Worm (Caenorhabditis elegans): ENCODE data around the gene grl-19.

Gene grl-19

ce11 chrIV:281247-281646, 28.9 kb upstream of the grl-19 start:
- TF ChIP-seq F33H1.4 (GFP tag; IDR thresholded peaks at IDR 0.05) (peak; percentile 46), egrh-3 (GFP tag; IDR thresholded peaks at IDR 0.05) (peak; percentile 68; the same call in 1 of the 2 replicates), dox-1 (GFP tag; IDR thresholded peaks at IDR 0.05) (peak; percentile 16; the same call in 1 of the 2 replicates), Y53G8AR.9 (GFP tag; conservative IDR thresholded peaks at IDR 0.05) (0 out of 2 replicates have a peak, but pooled peaks have one; percentile 13), hmg-1.2 (GFP tag; IDR thresholded peaks at IDR 0.05) (0 out of 2 replicates have a peak, but pooled peaks have one; percentile 9)

- TF ChIP-seq madf-8 (GFP tag; conservative IDR thresholded peaks at IDR 0.05) (no peak), lin-40 (tag; optimal IDR thresholded peaks at IDR 0.05) (no peak), atf-7 (tag; optimal IDR thresholded peaks at IDR 0.05) (no peak)
Observed at ce11 chrIV:278284-278683, 25.9 kb upstream of the grl-19 start.

ce11 chrIV:275146-275545, 22.8 kb upstream of the grl-19 start:
- TF ChIP-seq nhr-80 (tag; optimal IDR thresholded peaks at IDR 0.05) (peak; percentile 15), lsl-1 (GFP tag; optimal IDR thresholded peaks at IDR 0.05) (no peak)

- TF ChIP-seq cebp-2 (GFP tag; IDR thresholded peaks at IDR 0.05) (no peak), atf-7 (tag; optimal IDR thresholded peaks at IDR 0.05) (peak; percentile 65), nhr-80 (tag; optimal IDR thresholded peaks at IDR 0.05) (peak; percentile 95), rpc-1 (optimal IDR thresholded peaks at IDR 0.05) (no peak), rpc-1 (tag; optimal IDR thresholded peaks at IDR 0.05) (no peak), let-607 (tag; optimal IDR thresholded peaks at IDR 0.05) (peak in 1 of 2 experiments; percentile 24), B0019.2 (GFP tag; conservative IDR thresholded peaks at IDR 0.05) (no peak), hlh-26 (GFP tag; conservative IDR thresholded peaks at IDR 0.05) (no peak), attf-5 (GFP tag; optimal IDR thresholded peaks at IDR 0.05) (peak; percentile 65), snpc-1.3 (tag; optimal IDR thresholded peaks at IDR 0.05; ENCODE audit: insufficient read depth) (no peak), bed-1 (GFP tag; IDR thresholded peaks at IDR 0.05) (no peak), Y56A3A.18 (GFP tag; IDR thresholded peaks at IDR 0.05) (no peak), him-1 (tag; optimal IDR thresholded peaks at IDR 0.05) (no peak), Y95B8A.8 (GFP tag; IDR thresholded peaks at IDR 0.05) (no peak), egl-44 (GFP tag; IDR thresholded peaks at IDR 0.05) (no peak), F39B2.1 (GFP tag; IDR thresholded peaks at IDR 0.05) (no peak), ztf-22 (GFP tag; optimal IDR thresholded peaks at IDR 0.05) (peak; percentile 22), F33H1.4 (GFP tag; IDR thresholded peaks at IDR 0.05) (no peak), ztf-6 (GFP tag; IDR thresholded peaks at IDR 0.05) (no peak), ceh-58 (GFP tag; IDR thresholded peaks at IDR 0.05) (no peak), lin-40 (tag; optimal IDR thresholded peaks at IDR 0.05) (peak; percentile 55), tbp1 (GFP tag; optimal IDR thresholded peaks at IDR 0.05) (peak; percentile 44), ets-4 (GFP tag; optimal IDR thresholded peaks at IDR 0.05) (no peak), snpc-4 (GFP tag; optimal IDR thresholded peaks at IDR 0.05) (no peak), snpc-4 (tag; optimal IDR thresholded peaks at IDR 0.05) (peak in 1 of 4 experiments; percentile 11), ceh-27 (GFP tag; optimal IDR thresholded peaks at IDR 0.05) (no peak), pha-4 (tag; optimal IDR thresholded peaks at IDR 0.05) (no peak), hmg-1.2 (GFP tag; IDR thresholded peaks at IDR 0.05) (peak; percentile 40; the same call in 1 of the 2 replicates), lin-54 (GFP tag; optimal IDR thresholded peaks at IDR 0.05) (peak; percentile 11), unc-62 (GFP tag; optimal IDR thresholded peaks at IDR 0.05) (no peak)
Observed at ce11 chrIV:274185-274584, 21.8 kb upstream of the grl-19 start, which contains the start of gene sma-10. Gene sma-10 (plus strand): TSS chrIV:274420.

Measured in whole organism, young adult.